Fruit fly (Drosophila melanogaster): ENCODE measurements around the gene Ddr.

DNA sequence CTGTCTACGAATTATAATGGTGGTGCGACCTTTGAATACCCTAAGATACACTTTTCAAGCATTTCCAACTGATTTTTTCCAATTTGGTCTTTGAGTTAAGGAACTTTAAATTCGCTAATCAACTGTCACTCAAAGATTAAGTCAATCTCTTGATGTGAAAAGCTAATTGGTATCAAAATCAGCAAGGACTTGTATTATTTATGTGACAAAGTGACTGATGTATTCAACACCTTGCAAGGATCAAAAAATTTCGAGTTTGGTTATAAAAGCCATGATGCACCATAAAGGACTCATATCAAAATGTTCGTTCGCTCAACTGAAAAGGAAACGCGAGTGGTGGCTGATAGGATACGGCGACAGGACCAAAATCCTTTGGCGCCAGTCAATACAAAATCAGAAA is 101.7 kb downstream of the Ddr start, which contains the start of gene ppk14:
- TF ChIP-seq CG6254 (GFP tag; optimal IDR thresholded peaks at IDR 0.05) (no peak), Scr (GFP tag; IDR thresholded peaks at IDR 0.05; ENCODE audit: partially characterized antibody) (no peak), ranshi (GFP tag; IDR thresholded peaks at IDR 0.05) (no peak), otp (GFP tag; IDR thresholded peaks at IDR 0.05) (no peak), CG8388 (GFP tag; optimal IDR thresholded peaks at IDR 0.05) (no peak), ATbp (GFP tag; optimal IDR thresholded peaks at IDR 0.05) (no peak)

All from whole organism, embryonic.